ENCODE assay signal across 2 fruit fly cellular contexts in the genomic region with DNA sequence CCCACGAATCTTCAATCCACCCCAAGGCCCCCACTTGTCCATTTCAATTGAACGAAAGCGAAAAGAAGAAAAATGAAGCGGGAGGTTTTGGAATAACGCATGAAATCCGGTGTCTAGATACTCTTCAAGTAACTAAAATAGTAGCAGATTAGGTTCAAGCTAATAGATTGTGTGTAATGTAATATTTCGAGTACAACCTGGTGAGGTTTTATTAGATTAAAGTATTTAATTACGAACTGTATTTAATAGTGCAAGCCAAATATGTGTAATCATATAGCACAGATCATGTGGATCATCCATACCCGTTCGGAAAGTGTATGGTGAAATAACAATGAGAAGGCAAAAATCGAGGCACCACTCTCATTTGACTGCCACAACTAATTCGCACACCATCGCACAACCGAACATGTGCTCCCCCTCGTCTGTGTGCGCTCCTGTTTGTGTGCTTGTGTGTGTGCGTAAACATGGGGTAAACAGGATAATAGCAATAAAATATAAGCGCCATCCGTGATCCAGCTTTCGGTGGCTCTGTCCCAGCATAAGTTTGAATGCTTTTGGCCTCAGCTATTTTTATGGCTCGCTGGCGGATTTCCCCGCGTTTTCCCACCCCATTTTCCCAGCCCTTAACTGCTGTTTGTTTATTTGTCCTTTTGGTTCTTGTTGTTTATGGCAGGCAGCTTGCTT.
TF ChIP-seq lines count a peak whose summit lies in the region.

No protein-coding gene starts in this region.

- no peak for TF ChIP-seq CTCF in whole organism, embryonic (GFP tag; optimal IDR thresholded peaks at IDR 0.05; lab: Kevin White, UChicago)

TF ChIP-seq in whole organism, embryonic, 481 proteins besides CTCF, POLR2A, EP300 and RAD21 (continues in another document):
- TF ChIP-seq gcm (GFP tag; optimal IDR thresholded peaks at IDR 0.05; lab: Kevin White, UChicago) = no peak
- TF ChIP-seq CG5180 (GFP tag; optimal IDR thresholded peaks at IDR 0.05; lab: Kevin White, UChicago) = no peak
- peak; percentile 50 for TF ChIP-seq CG1603 (tag; optimal IDR thresholded peaks at IDR 0.05; lab: Kevin White, UChicago)
- no peak for TF ChIP-seq CG7963 (GFP tag; IDR thresholded peaks at IDR 0.05; lab: Robert Waterston, UW; ENCODE audit: partially characterized antibody)
- TF ChIP-seq CG10147 (GFP tag; optimal IDR thresholded peaks at IDR 0.05; lab: Kevin White, UChicago) = no peak
- no peak for TF ChIP-seq Bdp1 (GFP tag; optimal IDR thresholded peaks at IDR 0.05; lab: Kevin White, UChicago)
- TF ChIP-seq zf30C (GFP tag; optimal IDR thresholded peaks at IDR 0.05; lab: Kevin White, UChicago) = no peak
- TF ChIP-seq CG9876 (GFP tag; optimal IDR thresholded peaks at IDR 0.05; lab: Kevin White, UChicago) = no peak
- TF ChIP-seq CG10321 (GFP tag; IDR thresholded peaks at IDR 0.05; lab: Robert Waterston, UW) = no peak
- peak; percentile 23 for TF ChIP-seq Dek (tag; optimal IDR thresholded peaks at IDR 0.05; lab: Kevin White, UChicago)
- no peak for TF ChIP-seq rib (GFP tag; IDR thresholded peaks at IDR 0.05; lab: Robert Waterston, UW)
- TF ChIP-seq row (GFP tag; IDR thresholded peaks at IDR 0.05; lab: Robert Waterston, UW) = peak; percentile 77
- peak; percentile 36 for TF ChIP-seq unpg (GFP tag; optimal IDR thresholded peaks at IDR 0.05; lab: Kevin White, UChicago)
- TF ChIP-seq MBD-R2 (GFP tag; IDR thresholded peaks at IDR 0.05; lab: Robert Waterston, UW) = no peak
- no peak for TF ChIP-seq gro (GFP tag; optimal IDR thresholded peaks at IDR 0.05; lab: Kevin White, UChicago)
- TF ChIP-seq CoRest (tag; optimal IDR thresholded peaks at IDR 0.05; lab: Kevin White, UChicago) = peak; percentile 41
- no peak for TF ChIP-seq Max (GFP tag; optimal IDR thresholded peaks at IDR 0.05; lab: Kevin White, UChicago)
- peak; percentile 11 for TF ChIP-seq pum (GFP tag; optimal IDR thresholded peaks at IDR 0.05; lab: Kevin White, UChicago)
- peak; percentile 50; the same call in 1 of the 2 replicates for TF ChIP-seq wdn (GFP tag; IDR thresholded peaks at IDR 0.05; lab: Robert Waterston, UW)
- TF ChIP-seq CG12299 (tag; optimal IDR thresholded peaks at IDR 0.05; lab: Kevin White, UChicago) = no peak
- no peak for TF ChIP-seq E2f2 (GFP tag; IDR thresholded peaks at IDR 0.05; lab: Robert Waterston, UW)
- no peak for TF ChIP-seq CG6683 (GFP tag; optimal IDR thresholded peaks at IDR 0.05; lab: Kevin White, UChicago)
- no peak for TF ChIP-seq CG13296 (GFP tag; optimal IDR thresholded peaks at IDR 0.05; lab: Kevin White, UChicago)
- peak; percentile 16; the same call in 1 of the 2 replicates for TF ChIP-seq esg (GFP tag; conservative IDR thresholded peaks at IDR 0.05; lab: Robert Waterston, UW)
- no peak for TF ChIP-seq yki (optimal IDR thresholded peaks at IDR 0.05; lab: Kevin White, UChicago)
- TF ChIP-seq B-H2 (GFP tag; optimal IDR thresholded peaks at IDR 0.05; lab: Kevin White, UChicago) = no peak
- TF ChIP-seq jing (GFP tag; optimal IDR thresholded peaks at IDR 0.05; lab: Kevin White, UChicago) = no peak
- TF ChIP-seq Tbp (GFP tag; optimal IDR thresholded peaks at IDR 0.05; lab: Kevin White, UChicago) = no peak
- peak; percentile 41 for TF ChIP-seq CG7556 (GFP tag; optimal IDR thresholded peaks at IDR 0.05; lab: Kevin White, UChicago)
- TF ChIP-seq Adf1 (GFP tag; IDR thresholded peaks at IDR 0.05; lab: Robert Waterston, UW) = no peak
- peak in 1 of 2 experiments; percentile 61 for TF ChIP-seq eve (GFP tag; optimal IDR thresholded peaks at IDR 0.05; lab: Kevin White, UChicago)
- peak; percentile 33 for TF ChIP-seq CG30403 (GFP tag; optimal IDR thresholded peaks at IDR 0.05; lab: Kevin White, UChicago)
- TF ChIP-seq Kr (GFP tag; optimal IDR thresholded peaks at IDR 0.05; lab: Kevin White, UChicago) = no peak
- TF ChIP-seq Hand (GFP tag; optimal IDR thresholded peaks at IDR 0.05; lab: Kevin White, UChicago) = no peak
- peak in 1 of 2 experiments; percentile 36 for TF ChIP-seq bsh (GFP tag; optimal IDR thresholded peaks at IDR 0.05; lab: Kevin White, UChicago)
- no peak for TF ChIP-seq chif (GFP tag; optimal IDR thresholded peaks at IDR 0.05; lab: Kevin White, UChicago)
- no peak for TF ChIP-seq crp (GFP tag; optimal IDR thresholded peaks at IDR 0.05; lab: Kevin White, UChicago)
- TF ChIP-seq D19B (GFP tag; optimal IDR thresholded peaks at IDR 0.05; lab: Kevin White, UChicago) = no peak
- no peak for TF ChIP-seq stwl (tag; optimal IDR thresholded peaks at IDR 0.05; lab: Kevin White, UChicago)
- no peak for TF ChIP-seq Atf3 (GFP tag; optimal IDR thresholded peaks at IDR 0.05; lab: Kevin White, UChicago)
- TF ChIP-seq CG6791 (GFP tag; IDR thresholded peaks at IDR 0.05; lab: Robert Waterston, UW; ENCODE audit: partially characterized antibody) = no peak
- no peak for TF ChIP-seq CG9437 (GFP tag; optimal IDR thresholded peaks at IDR 0.05; lab: Kevin White, UChicago)

TF ChIP-seq in whole organism, prepupa, 60 proteins besides CTCF, POLR2A, EP300 and RAD21:
- TF ChIP-seq Eip78C (GFP tag; lab: Kevin White, UChicago) (peak; percentile 24), CG6808 (GFP tag; optimal IDR thresholded peaks at IDR 0.05; lab: Kevin White, UChicago) (no peak)
TF ChIP-seq in whole organism, prepupa: peak in this region for 1.

Comparison
In these comparisons a context has a peak if more than half of its experiments do, and no peak if none do; other contexts are left out.
1. Of the 7 proteins assayed by ChIP-seq in both whole organism, embryonic and whole organism, prepupa: peak only in whole organism, embryonic: Blimp-1 and Sox102F; only in whole organism, prepupa: none; in both: none; in neither: 5.